Worm (Caenorhabditis elegans): Measurements from ENCODE around the gene frg-1.

The frg-1 gene

ce11 chrIII:13011927-13012326 is 33.0 kb downstream of the frg-1 start:
- TF ChIP-seq attf-4 (tag; optimal IDR thresholded peaks at IDR 0.05) (no peak), F26F4.8 (GFP tag; conservative IDR thresholded peaks at IDR 0.05) (no peak), unc-62 (GFP tag; optimal IDR thresholded peaks at IDR 0.05 in 1 of 2) (peak in 1 of 2 experiments; percentile 99), unc-62 (tag; optimal IDR thresholded peaks at IDR 0.05) (no peak), nhr-11 (tag; optimal IDR thresholded peaks at IDR 0.05) (no peak), hlh-11 (tag; optimal IDR thresholded peaks at IDR 0.05) (peak; percentile 17), ces-1 (GFP tag; optimal IDR thresholded peaks at IDR 0.05) (no peak), aha-1 (tag) (peak; percentile 80), madf-5 (GFP tag; IDR thresholded peaks at IDR 0.05) (no peak), cey-2 (tag; optimal IDR thresholded peaks at IDR 0.05; ENCODE audit: borderline replicate concordance, insufficient read depth) (no peak), nhr-28 (tag; optimal IDR thresholded peaks at IDR 0.05) (peak; percentile 44), arid-1 (GFP tag; conservative IDR thresholded peaks at IDR 0.05) (no peak), duxl-1 (tag; optimal IDR thresholded peaks at IDR 0.05; ENCODE audit: poor library complexity) (no peak), mes-2 (tag; optimal IDR thresholded peaks at IDR 0.05; ENCODE audit: poor library complexity, severe bottlenecking) (peak; percentile 3), dpl-1 (GFP tag; optimal IDR thresholded peaks at IDR 0.05) (no peak)

- TF ChIP-seq ama-1 (optimal IDR thresholded peaks at IDR 0.05) (no peak), unc-62 (GFP tag; optimal IDR thresholded peaks at IDR 0.05 in 1 of 2) (peak in 1 of 2 experiments; percentile 66), unc-62 (tag; optimal IDR thresholded peaks at IDR 0.05) (no peak)
Observed at ce11 chrIII:13013912-13014311, 35.0 kb downstream of the frg-1 start.

DNA sequence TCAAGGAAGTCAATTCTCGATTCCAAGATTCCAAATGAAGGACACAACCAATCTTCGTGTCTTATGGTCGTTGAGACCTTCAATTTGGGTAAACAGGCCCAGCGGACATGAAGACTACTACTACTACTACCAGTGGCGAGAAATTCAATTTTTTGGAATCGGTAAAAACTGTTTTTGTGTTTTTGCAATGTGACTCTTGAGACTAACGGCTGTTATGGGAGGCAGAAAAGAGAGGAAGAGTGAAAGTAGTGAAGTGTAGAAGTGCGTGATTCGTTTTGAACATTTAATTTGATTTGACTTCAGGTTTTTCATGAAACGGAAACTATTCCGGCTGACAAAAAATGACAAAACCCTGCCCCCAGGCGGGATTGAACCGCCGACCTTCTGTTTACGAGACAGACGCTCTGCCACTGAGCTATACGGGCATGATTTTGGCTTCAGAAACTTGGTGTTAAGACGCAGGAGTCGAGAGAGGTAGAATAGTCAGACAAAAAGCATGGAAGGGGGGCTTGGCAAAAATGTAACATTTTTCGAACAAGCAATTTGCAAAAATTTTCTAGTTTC is 36.9 kb downstream of the frg-1 start:
- TF ChIP-seq T20F7.1 (GFP tag; optimal IDR thresholded peaks at IDR 0.05), result no peak
- no peak for TF ChIP-seq ztf-11 (tag; optimal IDR thresholded peaks at IDR 0.05)
- TF ChIP-seq cey-2 (tag; optimal IDR thresholded peaks at IDR 0.05; ENCODE audit: borderline replicate concordance, insufficient read depth), result no peak
- no peak for TF ChIP-seq unc-39 (tag; optimal IDR thresholded peaks at IDR 0.05)
- TF ChIP-seq ceh-82 (tag; optimal IDR thresholded peaks at IDR 0.05), result no peak
- no peak for TF ChIP-seq lin-39 (tag; optimal IDR thresholded peaks at IDR 0.05)
- peak in 1 of 2 experiments; percentile 64 for TF ChIP-seq lsy-2 (tag; optimal IDR thresholded peaks at IDR 0.05)
- TF ChIP-seq tag-97 (GFP tag; IDR thresholded peaks at IDR 0.05), result no peak
- peak in 1 of 2 experiments; percentile 30 for TF ChIP-seq mdl-1 (tag; optimal IDR thresholded peaks at IDR 0.05)
- TF ChIP-seq spr-3 (GFP tag; optimal IDR thresholded peaks at IDR 0.05), result peak; percentile 25
- TF ChIP-seq nhr-42 (GFP tag; IDR thresholded peaks at IDR 0.05), result peak; percentile 65; the same call in 1 of the 2 replicates
- TF ChIP-seq nhr-11 (tag; optimal IDR thresholded peaks at IDR 0.05), result no peak
- TF ChIP-seq nhr-25 (tag; optimal IDR thresholded peaks at IDR 0.05; ENCODE audit: borderline replicate concordance, insufficient read depth), result peak; percentile 18
- TF ChIP-seq lin-1 (GFP tag; IDR thresholded peaks at IDR 0.05), result 0 out of 2 replicates have a peak, but pooled peaks have one; percentile 16
- TF ChIP-seq F26F4.8 (GFP tag; conservative IDR thresholded peaks at IDR 0.05), result peak; percentile 73; the same call in 1 of the 2 replicates
- no peak for TF ChIP-seq ces-1 (GFP tag; optimal IDR thresholded peaks at IDR 0.05)
- TF ChIP-seq tra-1 (GFP tag; IDR thresholded peaks at IDR 0.05), result peak; percentile 63; the same call in 1 of the 2 replicates
- TF ChIP-seq ceh-62 (tag; optimal IDR thresholded peaks at IDR 0.05), result no peak
- TF ChIP-seq Y75B8A.6 (GFP tag; IDR thresholded peaks at IDR 0.05), result no peak; the same call in 1 of the 2 replicates
- TF ChIP-seq daf-19 (GFP tag; conservative IDR thresholded peaks at IDR 0.05), result no peak
- TF ChIP-seq nhr-77 (tag; optimal IDR thresholded peaks at IDR 0.05), result no peak
- TF ChIP-seq set-16 (GFP tag; IDR thresholded peaks at IDR 0.05), result peak; percentile 30; the same call in 1 of the 2 replicates
- peak; percentile 62 for TF ChIP-seq nhr-48 (tag; optimal IDR thresholded peaks at IDR 0.05)
- TF ChIP-seq madf-9 (GFP tag; conservative IDR thresholded peaks at IDR 0.05), result no peak; the same call in 1 of the 2 replicates
- TF ChIP-seq rbr-2 (tag; optimal IDR thresholded peaks at IDR 0.05), result peak; percentile 30
- no peak for TF ChIP-seq pqm-1 (tag; optimal IDR thresholded peaks at IDR 0.05)
- peak; percentile 60 for TF ChIP-seq mep-1 (tag; optimal IDR thresholded peaks at IDR 0.05)
- TF ChIP-seq D1046.2 (GFP tag; IDR thresholded peaks at IDR 0.05), result no peak
- TF ChIP-seq mxl-3 (GFP tag; optimal IDR thresholded peaks at IDR 0.05), result peak; percentile 40
- no peak for TF ChIP-seq daf-8 (GFP tag; IDR thresholded peaks at IDR 0.05)
- peak; percentile 25; the same call in 1 of the 2 replicates for TF ChIP-seq dmd-9 (GFP tag; IDR thresholded peaks at IDR 0.05)
- TF ChIP-seq dve-1 (tag; optimal IDR thresholded peaks at IDR 0.05; ENCODE audit: insufficient read depth), result peak; percentile 65
- peak; percentile 69; the same call in 1 of the 2 replicates for TF ChIP-seq arid-1 (GFP tag; conservative IDR thresholded peaks at IDR 0.05)
- TF ChIP-seq F10B5.3 (tag; optimal IDR thresholded peaks at IDR 0.05), result no peak
- peak; percentile 74 for TF ChIP-seq lim-7 (GFP tag; IDR thresholded peaks at IDR 0.05)
